Worm (Caenorhabditis elegans): ENCODE measurements around the gene C35C5.10.

DNA sequence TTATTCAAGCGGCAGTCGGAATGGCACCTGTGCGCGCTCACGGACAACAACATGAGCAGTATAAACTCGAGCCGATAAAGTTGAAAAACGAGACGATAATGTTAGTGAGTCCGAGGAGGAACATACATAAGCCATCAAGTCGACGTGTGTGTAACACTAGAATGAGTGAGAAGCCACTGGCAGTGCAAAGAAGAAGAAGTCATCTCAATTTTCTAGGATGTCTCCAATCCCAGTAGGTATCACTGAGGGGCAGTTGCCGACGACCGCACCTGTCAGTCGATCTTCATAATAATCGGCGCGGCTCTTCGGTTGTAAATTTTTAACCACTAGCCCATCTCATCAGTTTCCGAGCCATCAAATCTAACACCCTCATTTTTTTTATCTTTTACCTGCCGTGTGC lies 4.0 kb downstream of the C35C5.10 start:
- TF ChIP-seq egl-13 (tag; optimal IDR thresholded peaks at IDR 0.05): no peak
- TF ChIP-seq mef-2 (tag; optimal IDR thresholded peaks at IDR 0.05): no peak
- TF ChIP-seq pag-3 (tag; optimal IDR thresholded peaks at IDR 0.05; ENCODE audit: borderline replicate concordance, insufficient read depth): no peak
- TF ChIP-seq unc-86 (tag; optimal IDR thresholded peaks at IDR 0.05): no peak
- no peak for TF ChIP-seq unc-62 (GFP tag; optimal IDR thresholded peaks at IDR 0.05)
- no peak for TF ChIP-seq fkh-4 (tag; optimal IDR thresholded peaks at IDR 0.05; ENCODE audit: borderline replicate concordance)
- no peak for TF ChIP-seq ces-1 (GFP tag; optimal IDR thresholded peaks at IDR 0.05)
- no peak for TF ChIP-seq efl-1 (optimal IDR thresholded peaks at IDR 0.05)
- no peak for TF ChIP-seq efl-1 (GFP tag; optimal IDR thresholded peaks at IDR 0.05 in 1 of 2)
- TF ChIP-seq nhr-77 (tag; optimal IDR thresholded peaks at IDR 0.05): no peak
